Worm (Caenorhabditis elegans) whole organism, L4/young adult: Measurements from ENCODE around the gene Y46G5A.29.

Experiments used
- dao-5 ChIP-seq: sonication (generic microtip); optimal IDR thresholded peaks from 2 replicates; lab custom pipeline; 2016; ENCODE audit warnings: missing genotype, missing genetic modification characterization, moderate library complexity, missing compliant biosample characterization
- him-1 ChIP-seq: sonication (generic microtip); optimal IDR thresholded peaks from 2 replicates; lab custom pipeline; 2016; ENCODE audit warnings: missing genotype, missing genetic modification reagents, missing genetic modification characterization, missing compliant biosample characterization

ce11 chrII:12824463-12824862 is 31.5 kb upstream of the Y46G5A.29 start:
- no peak for TF ChIP-seq him-1 (tag; lab: Kevin White, UChicago)
- no peak for TF ChIP-seq dao-5 (tag; lab: Kevin White, UChicago)
